Worm (Caenorhabditis elegans) whole organism, L3 larva: ENCODE measurements around the gene C17F4.8.

Experiments
- ZK546.5 ChIP-seq: sonication (generic microtip); optimal IDR thresholded peaks from 2 replicates; lab custom pipeline; 2017; ENCODE audit warnings: missing biosample characterization, missing genetic modification characterization
- aly-2 ChIP-seq: fragments of 150-350 bp; optimal IDR thresholded peaks from 2 replicates; lab custom pipeline; 2014; ENCODE audit warnings: missing biosample characterization, missing genetic modification characterization
- ama-1 ChIP-seq: fragments of 150-350 bp; optimal IDR thresholded peaks from 2 replicates; lab custom pipeline; 2018
- ceh-16 ChIP-seq: sonication (generic microtip); optimal IDR thresholded peaks from 2 replicates; lab custom pipeline; 2017; ENCODE audit warnings: missing biosample characterization, missing genetic modification characterization
- ceh-28 ChIP-seq: fragments of 150-350 bp; optimal IDR thresholded peaks from 2 replicates; lab custom pipeline; 2014; ENCODE audit warnings: missing biosample characterization, missing genetic modification reagents, missing genetic modification characterization
- ceh-82 ChIP-seq: fragments of 150-350 bp; optimal IDR thresholded peaks from 2 replicates; lab custom pipeline; 2014; ENCODE audit warnings: missing biosample characterization, missing genetic modification characterization
- ceh-9 ChIP-seq: sonication (generic microtip); optimal IDR thresholded peaks from 2 replicates; lab custom pipeline; 2018; ENCODE audit warnings: missing biosample characterization, missing genetic modification characterization
- daf-12 ChIP-seq: fragments of 150-350 bp; optimal IDR thresholded peaks from 2 replicates; lab custom pipeline; 2014; ENCODE audit warnings: missing biosample characterization, missing genetic modification reagents, missing genetic modification characterization
- egl-5 ChIP-seq: fragments of 150-350 bp; optimal IDR thresholded peaks from 2 replicates; lab custom pipeline; 2017; ENCODE audit warnings: missing biosample characterization, missing genetic modification reagents, missing genetic modification characterization, inconsistent platforms
- elt-1 ChIP-seq: fragments of 150-350 bp; optimal IDR thresholded peaks from 2 replicates; lab custom pipeline; 2014; ENCODE audit warnings: missing biosample characterization, missing genetic modification characterization
- elt-2 ChIP-seq: sonication (generic microtip); optimal IDR thresholded peaks from 2 replicates; lab custom pipeline; 2016; ENCODE audit warnings: missing genetic modification reagents, mild to moderate bottlenecking, missing genetic modification characterization, missing compliant biosample characterization
- eor-1 ChIP-seq, 2 experiments: fragments of 150-350 bp; optimal IDR thresholded peaks; 2 replicates each; lab custom pipeline; 2014 to 2018; ENCODE audit warnings: missing biosample characterization in 2 of 2, missing genetic modification characterization in 2 of 2
- fkh-2 ChIP-seq: fragments of 150-350 bp; optimal IDR thresholded peaks from 2 replicates; lab custom pipeline; 2014; ENCODE audit warnings: missing biosample characterization, missing genetic modification reagents, missing genetic modification characterization
- hmg-11 ChIP-seq: sonication (generic microtip); optimal IDR thresholded peaks from 2 replicates; lab custom pipeline; 2016; ENCODE audit warnings: missing genetic modification characterization, missing compliant biosample characterization
- jun-1 ChIP-seq: fragments of 150-350 bp; optimal IDR thresholded peaks from 2 replicates; lab custom pipeline; 2014; ENCODE audit warnings: missing biosample characterization, missing genetic modification reagents, missing genetic modification characterization
- lin-15B ChIP-seq: fragments of 150-350 bp; optimal IDR thresholded peaks from 2 replicates; lab custom pipeline; 2014; ENCODE audit warnings: missing biosample characterization, missing genetic modification characterization
- lin-39 ChIP-seq: fragments of 150-350 bp; optimal IDR thresholded peaks from 2 replicates; lab custom pipeline; 2018; ENCODE audit warnings: missing biosample characterization, missing genetic modification reagents, missing genetic modification characterization
- lsy-12 ChIP-seq: sonication (generic microtip); optimal IDR thresholded peaks from 2 replicates; lab custom pipeline; 2016; ENCODE audit warnings: mild to moderate bottlenecking, missing genetic modification characterization, missing compliant biosample characterization
- mdl-1 ChIP-seq: fragments of 150-350 bp; optimal IDR thresholded peaks from 2 replicates; lab custom pipeline; 2014; ENCODE audit warnings: missing biosample characterization, missing genetic modification characterization
- mml-1 ChIP-seq: fragments of 150-350 bp; sonication (generic microtip); optimal IDR thresholded peaks from 3 replicates; lab custom pipeline; 2014; ENCODE audit warnings: missing biosample characterization, missing genetic modification characterization
- nfya-1 ChIP-seq: sonication (generic microtip); optimal IDR thresholded peaks from 2 replicates; lab custom pipeline; 2017; ENCODE audit warnings: missing genetic modification characterization, mild to moderate bottlenecking, missing compliant biosample characterization, antibody characterized with exemption, moderate library complexity; ENCODE audit not compliant: insufficient read depth
- nhr-11 ChIP-seq: fragments of 150-350 bp; optimal IDR thresholded peaks from 2 replicates; lab custom pipeline; 2014; ENCODE audit warnings: missing biosample characterization, missing genetic modification characterization
- nhr-23 ChIP-seq: fragments of 150-350 bp; optimal IDR thresholded peaks from 2 replicates; lab custom pipeline; 2014; ENCODE audit warnings: missing biosample characterization, missing genetic modification reagents, missing genetic modification characterization
- nhr-25 ChIP-seq: sonication (generic microtip); optimal IDR thresholded peaks from 2 replicates; lab custom pipeline; 2017; ENCODE audit warnings: missing biosample characterization, missing genetic modification characterization
- nhr-43 ChIP-seq: sonication (generic microtip); optimal IDR thresholded peaks from 2 replicates; lab custom pipeline; 2016; ENCODE audit warnings: mild to moderate bottlenecking, missing genetic modification characterization, missing compliant biosample characterization; ENCODE audit not compliant: poor library complexity, severe bottlenecking
- nhr-76 ChIP-seq: fragments of 150-350 bp; sonication (generic microtip); optimal IDR thresholded peaks from 5 replicates; lab custom pipeline; 2014; ENCODE audit warnings: missing biosample characterization, missing genetic modification characterization
- pha-4 ChIP-seq: fragments of 150-350 bp; optimal IDR thresholded peaks from 2 replicates; lab custom pipeline; 2014; ENCODE audit warnings: missing biosample characterization, missing genetic modification reagents, missing genetic modification characterization
- skn-1 ChIP-seq: fragments of 150-350 bp; optimal IDR thresholded peaks from 2 replicates; lab custom pipeline; 2014; ENCODE audit warnings: missing biosample characterization, missing genetic modification characterization
- snpc-4 ChIP-seq: fragments of 150-350 bp; optimal IDR thresholded peaks from 2 replicates; lab custom pipeline; 2014; ENCODE audit warnings: missing biosample characterization, missing genetic modification characterization
- tbx-2 ChIP-seq: sonication (generic microtip); optimal IDR thresholded peaks from 2 replicates; lab custom pipeline; 2016; ENCODE audit warnings: mild to moderate bottlenecking, missing genetic modification characterization, missing compliant biosample characterization
- unc-39 ChIP-seq: sonication (generic microtip); optimal IDR thresholded peaks from 4 replicates; lab custom pipeline; 2017; ENCODE audit warnings: missing biosample characterization, missing genetic modification characterization
- unc-62 ChIP-seq: fragments of 150-350 bp; sonication (generic microtip); optimal IDR thresholded peaks from 4 replicates; lab custom pipeline; 2014; ENCODE audit warnings: missing biosample characterization, missing genetic modification reagents, missing genetic modification characterization
- zag-1 ChIP-seq: fragments of 150-350 bp; optimal IDR thresholded peaks from 2 replicates; lab custom pipeline; 2014; ENCODE audit warnings: missing biosample characterization, missing genetic modification characterization
- ztf-11 ChIP-seq: fragments of 150-350 bp; optimal IDR thresholded peaks from 2 replicates; lab custom pipeline; 2014; ENCODE audit warnings: missing biosample characterization, missing genetic modification characterization

C17F4.8 gene

DNA sequence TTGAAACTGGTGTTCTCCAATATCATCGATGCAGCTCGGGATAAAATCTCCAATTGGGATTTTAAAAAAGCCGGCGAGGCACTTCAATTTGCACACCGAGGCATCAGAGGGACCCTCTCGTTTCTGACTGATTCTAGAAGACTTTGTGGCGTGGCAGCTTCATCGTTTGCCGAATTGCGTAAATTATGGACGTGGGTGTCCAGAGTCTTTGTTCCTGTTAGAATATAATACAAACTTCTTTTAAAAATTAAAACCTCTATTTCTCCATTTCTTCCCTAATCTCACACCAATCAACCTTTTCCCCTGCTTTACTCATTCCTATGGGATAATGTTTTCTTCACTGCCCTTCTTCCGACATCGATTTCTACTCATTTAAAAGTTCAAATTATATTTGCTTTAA, 24.3 kb downstream of the C17F4.8 start, which contains the start of gene ZC239.5:
Gene ZC239.5, plus strand, starts transcription at position 301 of the 400 bp plus-strand sequence.
- no peak for TF ChIP-seq jun-1 (tag; lab: Kevin White, UChicago)
- no peak for TF ChIP-seq nhr-23 (tag; lab: Kevin White, UChicago)
- no peak for TF ChIP-seq skn-1 (tag; lab: Kevin White, UChicago)
- no peak for TF ChIP-seq pha-4
- TF ChIP-seq nfya-1 (tag; lab: Kevin White, UChicago) = no peak
- no peak for TF ChIP-seq aly-2 (tag; lab: Kevin White, UChicago)
- no peak for TF ChIP-seq elt-2
- TF ChIP-seq nhr-25 (tag; lab: Kevin White, UChicago) = no peak
- TF ChIP-seq lin-15B = no peak
- no peak for TF ChIP-seq ama-1 (lab: Kevin White, UChicago)
- no peak for TF ChIP-seq eor-1 (tag; optimal IDR thresholded peaks at IDR 0.05; lab: Kevin White, UChicago)
- TF ChIP-seq ztf-11 (tag; lab: Kevin White, UChicago) = no peak
- no peak for TF ChIP-seq lsy-12 (tag; lab: Kevin White, UChicago)
- no peak for TF ChIP-seq fkh-2 (tag; lab: Kevin White, UChicago)
- TF ChIP-seq lin-39 (tag; lab: Kevin White, UChicago) = no peak
- TF ChIP-seq snpc-4 = no peak
- no peak for TF ChIP-seq unc-62 (GFP tag; lab: Kevin White, UChicago)
- no peak for TF ChIP-seq ceh-9

DNA sequence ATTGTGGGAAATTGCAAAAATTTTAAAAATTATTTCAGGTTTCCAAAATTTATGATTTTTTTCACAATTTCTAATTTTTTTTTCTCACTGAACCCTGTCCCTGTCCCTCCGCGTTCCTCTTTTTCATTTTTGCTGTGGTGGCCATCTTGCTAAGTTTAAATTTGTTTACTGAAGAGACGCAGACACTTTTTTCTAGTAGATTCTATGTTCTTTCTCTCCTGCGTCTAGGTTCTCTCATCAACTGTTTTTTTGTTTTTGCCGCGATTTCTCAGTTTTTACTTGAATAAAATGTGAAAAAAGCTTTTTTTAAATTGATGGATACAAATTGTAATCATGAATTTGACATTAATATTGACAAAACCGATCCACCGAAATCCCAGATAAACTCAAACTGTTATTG, 25.4 kb downstream of the C17F4.8 start, which contains the start of gene ZC239.6:
Gene ZC239.6, plus strand, starts transcription at position 381 of the 400 bp plus-strand sequence.
- TF ChIP-seq pha-4 = peak; percentile 66
- peak; percentile 30 for TF ChIP-seq hmg-11 (tag; lab: Kevin White, UChicago)
- TF ChIP-seq nhr-23 (tag; lab: Kevin White, UChicago) = peak; percentile 3
- peak; percentile 55 for TF ChIP-seq nfya-1 (tag; lab: Kevin White, UChicago)
- peak; percentile 33 for TF ChIP-seq snpc-4
- TF ChIP-seq unc-39 (tag; lab: Kevin White, UChicago) = no peak
- TF ChIP-seq nhr-76 (tag; lab: Kevin White, UChicago) = no peak
- TF ChIP-seq egl-5 (tag; lab: Kevin White, UChicago) = no peak

DNA sequence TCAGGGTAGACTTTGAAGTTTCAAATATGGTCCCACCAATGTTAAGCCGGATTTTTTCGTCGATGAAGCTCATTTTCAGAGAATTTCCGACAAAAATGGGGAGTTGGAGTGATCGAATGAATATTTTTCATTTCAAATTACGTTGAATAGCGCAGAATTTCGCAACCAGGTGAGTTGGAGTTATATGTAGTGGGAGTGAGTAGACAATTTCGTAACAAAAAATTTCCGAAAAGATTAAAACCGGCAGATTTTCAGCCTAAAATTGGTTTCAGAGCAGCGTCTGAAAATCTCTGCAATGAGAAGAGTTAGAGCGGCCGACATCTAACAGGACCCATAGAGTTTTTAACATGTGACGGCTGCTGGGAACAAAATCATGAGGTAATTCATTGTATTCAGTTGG, 25.9 kb downstream of the C17F4.8 start, which contains the start of gene sdz-35:
Gene sdz-35, minus strand, starts transcription at position 101 of the 400 bp plus-strand sequence.
- TF ChIP-seq elt-1 (tag; lab: Kevin White, UChicago) (no peak), eor-1 (tag; optimal IDR thresholded peaks at IDR 0.05; lab: Kevin White, UChicago) (no peak), mml-1 (tag; lab: Kevin White, UChicago) (no peak), tbx-2 (tag; lab: Kevin White, UChicago) (no peak), nhr-11 (tag; lab: Kevin White, UChicago) (no peak), daf-12 (no peak), ceh-16 (tag; lab: Kevin White, UChicago) (no peak), ceh-82 (tag; lab: Kevin White, UChicago) (no peak), lin-39 (tag; lab: Kevin White, UChicago) (no peak), ceh-28 (no peak), egl-5 (tag; lab: Kevin White, UChicago) (no peak), nhr-25 (tag; lab: Kevin White, UChicago) (no peak), zag-1 (tag; lab: Kevin White, UChicago) (no peak), lin-15B (no peak), fkh-2 (tag; lab: Kevin White, UChicago) (no peak), nhr-43 (tag; lab: Kevin White, UChicago) (no peak)

DNA sequence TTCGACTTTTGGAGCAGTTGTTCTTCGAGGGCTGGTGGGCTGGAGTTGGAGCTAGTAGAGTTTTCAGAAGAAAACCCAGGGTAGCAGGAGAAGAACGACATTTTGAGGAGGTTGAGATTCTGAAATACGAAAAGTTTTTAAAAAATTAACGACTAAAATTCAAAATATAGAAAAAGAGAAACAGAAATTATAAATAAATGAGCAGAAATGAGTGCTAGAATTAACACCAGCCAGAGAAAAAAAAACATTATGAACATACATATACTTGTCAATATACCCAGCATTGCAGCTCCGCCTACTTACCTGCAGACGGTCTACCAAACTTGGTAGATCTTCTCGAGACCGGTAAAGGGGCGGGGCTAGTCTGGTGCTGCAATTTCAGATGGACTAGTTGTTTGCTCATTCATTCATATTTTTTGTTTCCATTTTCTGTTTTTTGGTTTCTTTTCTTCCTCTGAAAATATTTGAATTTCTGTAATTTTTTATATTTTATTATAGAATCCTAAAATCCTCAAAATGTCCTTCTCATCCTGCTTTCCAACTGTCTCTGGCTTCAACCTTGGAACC, 28.1 kb downstream of the C17F4.8 start, which contains the start of the genes ZC239.20 and ZC239.21:
Gene ZC239.20, minus strand, starts transcription at position 101 of the 567 bp plus-strand sequence.
Gene ZC239.21, plus strand, starts transcription at position 517 of the 567 bp plus-strand sequence.
- TF ChIP-seq snpc-4 (no peak), jun-1 (tag; lab: Kevin White, UChicago) (no peak), zag-1 (tag; lab: Kevin White, UChicago) (no peak), mdl-1 (tag; lab: Kevin White, UChicago) (no peak), nhr-43 (tag; lab: Kevin White, UChicago) (no peak), ama-1 (lab: Kevin White, UChicago) (no peak), nfya-1 (tag; lab: Kevin White, UChicago) (no peak), ceh-9 (no peak), nhr-11 (tag; lab: Kevin White, UChicago) (no peak), ZK546.5 (no peak), elt-2 (no peak)
- TF ChIP-seq, all 47 proteins: peak for 0
